Fruit fly (Drosophila melanogaster): ENCODE results near the gene Flacc.

Gene Flacc

dm6 chrX:18928608-18929059 lies 35.2 kb upstream of the Flacc start (continued):
- TF ChIP-seq CG14710 (tag; optimal IDR thresholded peaks at IDR 0.05): peak; percentile 45
- TF ChIP-seq dpn (GFP tag; optimal IDR thresholded peaks at IDR 0.05): no peak
- TF ChIP-seq toy (GFP tag; IDR thresholded peaks at IDR 0.05): no peak
- TF ChIP-seq Hr39 (optimal IDR thresholded peaks at IDR 0.05): no peak
- TF ChIP-seq Deaf1 (tag; optimal IDR thresholded peaks at IDR 0.05): no peak
- TF ChIP-seq Hand (GFP tag; optimal IDR thresholded peaks at IDR 0.05): no peak
- no peak for TF ChIP-seq Dad (GFP tag; optimal IDR thresholded peaks at IDR 0.05)
- no peak for TF ChIP-seq Pdp1 (GFP tag; optimal IDR thresholded peaks at IDR 0.05)
- TF ChIP-seq CG1602 (GFP tag; optimal IDR thresholded peaks at IDR 0.05): no peak
- TF ChIP-seq rib (GFP tag; IDR thresholded peaks at IDR 0.05): no peak
- TF ChIP-seq NC2α (GFP tag; optimal IDR thresholded peaks at IDR 0.05): no peak
- TF ChIP-seq CG1603 (tag; optimal IDR thresholded peaks at IDR 0.05): no peak
- TF ChIP-seq zfh1 (GFP tag; IDR thresholded peaks at IDR 0.05): no peak
- no peak for TF ChIP-seq CG6272 (GFP tag; IDR thresholded peaks at IDR 0.05)
- TF ChIP-seq fd96Cb (tag; optimal IDR thresholded peaks at IDR 0.05): no peak
- TF ChIP-seq nerfin-2 (GFP tag; IDR thresholded peaks at IDR 0.05; ENCODE audit: partially characterized antibody): no peak
- no peak for TF ChIP-seq H2.0 (GFP tag; IDR thresholded peaks at IDR 0.05)
- TF ChIP-seq CG13775 (GFP tag; optimal IDR thresholded peaks at IDR 0.05): no peak
- TF ChIP-seq tna (GFP tag; IDR thresholded peaks at IDR 0.05; ENCODE audit: partially characterized antibody): no peak
- TF ChIP-seq CG10979 (tag; optimal IDR thresholded peaks at IDR 0.05): peak; percentile 39
- TF ChIP-seq otp (GFP tag; IDR thresholded peaks at IDR 0.05): no peak
- no peak for TF ChIP-seq CG8089 (GFP tag; optimal IDR thresholded peaks at IDR 0.05)
- TF ChIP-seq lola (GFP tag; optimal IDR thresholded peaks at IDR 0.05): peak in 1 of 3 experiments; percentile 49
- no peak for TF ChIP-seq Dll (GFP tag; IDR thresholded peaks at IDR 0.05; ENCODE audit: partially characterized antibody)
- no peak for TF ChIP-seq CG8478 (optimal IDR thresholded peaks at IDR 0.05)
- TF ChIP-seq phol (tag; optimal IDR thresholded peaks at IDR 0.05): peak; percentile 37
- no peak for TF ChIP-seq CG7963 (GFP tag; IDR thresholded peaks at IDR 0.05; ENCODE audit: partially characterized antibody)
- no peak for TF ChIP-seq mam (GFP tag; optimal IDR thresholded peaks at IDR 0.05)
- TF ChIP-seq CG2120 (GFP tag; optimal IDR thresholded peaks at IDR 0.05): no peak
- TF ChIP-seq Nf-YC (tag; optimal IDR thresholded peaks at IDR 0.05): no peak
- no peak for TF ChIP-seq Doc2 (GFP tag; IDR thresholded peaks at IDR 0.05)
- no peak for TF ChIP-seq dysf (GFP tag; IDR thresholded peaks at IDR 0.05)
- TF ChIP-seq CG12659 (GFP tag; optimal IDR thresholded peaks at IDR 0.05): no peak
- TF ChIP-seq hth (optimal IDR thresholded peaks at IDR 0.05): no peak
- TF ChIP-seq amos (GFP tag; IDR thresholded peaks at IDR 0.05; ENCODE audit: partially characterized antibody): no peak
- no peak for TF ChIP-seq run (tag; optimal IDR thresholded peaks at IDR 0.05)
- no peak for TF ChIP-seq ERR (GFP tag; optimal IDR thresholded peaks at IDR 0.05)
- TF ChIP-seq ap (GFP tag; IDR thresholded peaks at IDR 0.05): no peak
- no peak for TF ChIP-seq btn (GFP tag; optimal IDR thresholded peaks at IDR 0.05)
- no peak for TF ChIP-seq pzg (GFP tag; optimal IDR thresholded peaks at IDR 0.05)
- peak; percentile 43; the same call in 1 of the 2 replicates for TF ChIP-seq crol (GFP tag; IDR thresholded peaks at IDR 0.05)
- TF ChIP-seq Mad (GFP tag; optimal IDR thresholded peaks at IDR 0.05): no peak
- TF ChIP-seq Hr3 (GFP tag; optimal IDR thresholded peaks at IDR 0.05): no peak
- TF ChIP-seq CG34422 (GFP tag; IDR thresholded peaks at IDR 0.05): no peak
- TF ChIP-seq CG4707 (GFP tag; optimal IDR thresholded peaks at IDR 0.05): no peak
- no peak for TF ChIP-seq Sry-β (GFP tag; optimal IDR thresholded peaks at IDR 0.05)
- no peak for TF ChIP-seq CG10147 (GFP tag; optimal IDR thresholded peaks at IDR 0.05)
- no peak for TF ChIP-seq Lpt (GFP tag; optimal IDR thresholded peaks at IDR 0.05)
- TF ChIP-seq CG4424 (GFP tag; optimal IDR thresholded peaks at IDR 0.05): no peak
- no peak for TF ChIP-seq tll (GFP tag; optimal IDR thresholded peaks at IDR 0.05)
- TF ChIP-seq twi (tag; optimal IDR thresholded peaks at IDR 0.05): no peak
